Fruit fly (Drosophila melanogaster) whole organism, embryonic: ENCODE data around the gene CG31076.
A peak's percentile ranks its signal among the peaks of the same experiment; 100 is the strongest.

ENCODE experiments used
- Atf3 ChIP-seq: fragments of 200-800 bp; sonication (Bioruptor generic); optimal IDR thresholded peaks from 3 replicates; lab custom pipeline; 2016; ENCODE audit warnings: missing biosample characterization, missing genetic modification characterization
- BtbVII ChIP-seq: fragments of 200-800 bp; sonication (Bioruptor generic); optimal IDR thresholded peaks from 3 replicates; lab custom pipeline; 2017; ENCODE audit warnings: missing biosample characterization, mild to moderate bottlenecking, missing genetic modification characterization
- CG10462 ChIP-seq: fragments of 200-800 bp; sonication (Bioruptor generic); optimal IDR thresholded peaks from 2 replicates; lab custom pipeline; 2016; ENCODE audit warnings: missing biosample characterization, missing genetic modification characterization
- CG11085 ChIP-seq: fragments of 200-800 bp; sonication (Bioruptor generic); IDR thresholded peaks from 2 replicates; pipeline ENCODE4 v1.3.6; 2022; ENCODE audit warnings: missing biosample characterization, missing genetic modification characterization
- CG11560 ChIP-seq: fragments of 200-800 bp; sonication (Bioruptor generic); IDR thresholded peaks from 3 replicates; pipeline ENCODE4 v1.3.6; 2022; ENCODE audit warnings: missing biosample characterization, missing genetic modification characterization
- CG12071 ChIP-seq: fragments of 200-800 bp; sonication (Bioruptor generic); optimal IDR thresholded peaks from 3 replicates; lab custom pipeline; 2018; ENCODE audit warnings: missing biosample characterization, mild to moderate bottlenecking, missing genetic modification characterization
- CG12769 ChIP-seq: fragments of 200-800 bp; sonication (Bioruptor generic); optimal IDR thresholded peaks from 2 replicates; lab custom pipeline; 2019; ENCODE audit warnings: missing biosample characterization, mild to moderate bottlenecking, missing genetic modification characterization, moderate library complexity
- CG13287 ChIP-seq: fragments of 200-800 bp; sonication (Bioruptor generic); IDR thresholded peaks from 2 replicates; pipeline ENCODE4 v1.3.6; 2022; ENCODE audit warnings: missing biosample characterization, missing genetic modification characterization; ENCODE audit not compliant: partially characterized antibody
- CG14441 ChIP-seq: fragments of 200-800 bp; sonication (Bioruptor generic); IDR thresholded peaks from 2 replicates; pipeline ENCODE4 v1.3.6; 2022; ENCODE audit warnings: missing biosample characterization, missing genetic modification characterization
- CG15011 ChIP-seq: fragments of 200-800 bp; sonication (Bioruptor generic); optimal IDR thresholded peaks from 3 replicates; lab custom pipeline; 2018; ENCODE audit warnings: missing biosample characterization, mild to moderate bottlenecking, missing genetic modification characterization
- CG1602 ChIP-seq: fragments of 200-800 bp; sonication (Bioruptor generic); optimal IDR thresholded peaks from 3 replicates; lab custom pipeline; 2016; ENCODE audit warnings: missing biosample characterization, missing genetic modification characterization
- CG1603 ChIP-seq: fragments of 200-800 bp; sonication (Bioruptor generic); optimal IDR thresholded peaks from 2 replicates; lab custom pipeline; 2019; ENCODE audit warnings: missing biosample characterization, mild to moderate bottlenecking, missing genetic modification characterization, moderate library complexity
- CG1647 ChIP-seq: fragments of 200-800 bp; sonication (Bioruptor generic); optimal IDR thresholded peaks from 3 replicates; lab custom pipeline; 2016; ENCODE audit warnings: missing biosample characterization, missing genetic modification characterization
- CG17328 ChIP-seq: fragments of 200-800 bp; sonication (Bioruptor generic); IDR thresholded peaks from 2 replicates; pipeline ENCODE4 v1.3.6; 2022; ENCODE audit warnings: missing biosample characterization, missing genetic modification characterization
- CG17612 ChIP-seq: fragments of 200-800 bp; sonication (Bioruptor generic); IDR thresholded peaks from 2 replicates; pipeline ENCODE4 v1.3.6; 2022; ENCODE audit warnings: missing biosample characterization, missing genetic modification characterization
- CG18476 ChIP-seq: fragments of 200-800 bp; sonication (Bioruptor generic); optimal IDR thresholded peaks from 2 replicates; lab custom pipeline; 2016; ENCODE audit warnings: missing biosample characterization, mild to moderate bottlenecking, missing genetic modification characterization
- CG18764 ChIP-seq: fragments of 200-800 bp; sonication (Bioruptor generic); optimal IDR thresholded peaks from 3 replicates; lab custom pipeline; 2016; ENCODE audit warnings: missing biosample characterization, missing genetic modification characterization
- CG2199 ChIP-seq: fragments of 200-800 bp; sonication (Bioruptor generic); IDR thresholded peaks from 3 replicates; pipeline ENCODE4 v1.3.6; 2022; ENCODE audit warnings: missing biosample characterization, missing genetic modification characterization
- CG2712 ChIP-seq: fragments of 200-800 bp; optimal IDR thresholded peaks from 3 replicates; lab custom pipeline; 2019; ENCODE audit warnings: missing biosample characterization, mild to moderate bottlenecking, missing genetic modification characterization, moderate library complexity
- CG3163 ChIP-seq: fragments of 200-800 bp; sonication (Bioruptor generic); optimal IDR thresholded peaks from 3 replicates; lab custom pipeline; 2016; ENCODE audit warnings: missing biosample characterization, missing genetic modification characterization
- CG3847 ChIP-seq: fragments of 200-800 bp; sonication (Bioruptor generic); IDR thresholded peaks from 2 replicates; pipeline ENCODE4 v1.3.6; 2022; ENCODE audit warnings: missing biosample characterization, missing genetic modification characterization
- CG4360 ChIP-seq: fragments of 200-800 bp; sonication (Bioruptor generic); IDR thresholded peaks from 2 replicates; pipeline ENCODE4 v1.3.6; 2022; ENCODE audit warnings: missing biosample characterization, missing genetic modification characterization
- CG5953 ChIP-seq: fragments of 200-800 bp; sonication (Bioruptor generic); IDR thresholded peaks from 2 replicates; pipeline ENCODE4 v1.3.6; 2022; ENCODE audit warnings: missing biosample characterization, missing genetic modification characterization
- CG7271 ChIP-seq: fragments of 200-800 bp; sonication (Bioruptor generic); optimal IDR thresholded peaks from 2 replicates; lab custom pipeline; 2018; ENCODE audit warnings: missing biosample characterization, mild to moderate bottlenecking, missing genetic modification characterization, moderate library complexity
- CG7928 ChIP-seq: fragments of 200-800 bp; sonication (Bioruptor generic); optimal IDR thresholded peaks from 2 replicates; lab custom pipeline; 2017; ENCODE audit warnings: missing biosample characterization, mild to moderate bottlenecking, missing genetic modification characterization
- Dp ChIP-seq: fragments of 200-800 bp; sonication (Bioruptor generic); optimal IDR thresholded peaks from 2 replicates; lab custom pipeline; 2018; ENCODE audit warnings: missing biosample characterization, mild to moderate bottlenecking, missing genetic modification characterization, moderate library complexity
- Gug ChIP-seq: fragments of 200-800 bp; sonication (Bioruptor generic); IDR thresholded peaks from 4 replicates; pipeline ENCODE4 v1.3.6; 2022; ENCODE audit warnings: missing biosample characterization, missing genetic modification characterization
- Jarid2 ChIP-seq: fragments of 200-800 bp; sonication (Bioruptor generic); optimal IDR thresholded peaks from 3 replicates; lab custom pipeline; 2017; ENCODE audit warnings: mild to moderate bottlenecking, missing biosample characterization, missing genetic modification reagents, missing genetic modification characterization
- Oaz ChIP-seq: fragments of 200-800 bp; sonication (Bioruptor generic); IDR thresholded peaks from 2 replicates; pipeline ENCODE4 v1.3.6; 2022; ENCODE audit warnings: missing biosample characterization, missing genetic modification characterization
- Opbp ChIP-seq: fragments of 200-800 bp; sonication (Bioruptor generic); IDR thresholded peaks from 3 replicates; pipeline ENCODE4 v1.3.6; 2022; ENCODE audit warnings: missing biosample characterization, missing genetic modification characterization; ENCODE audit not compliant: partially characterized antibody
- PHDP ChIP-seq: fragments of 200-800 bp; sonication (Bioruptor generic); optimal IDR thresholded peaks from 3 replicates; lab custom pipeline; 2018; ENCODE audit warnings: missing biosample characterization, mild to moderate bottlenecking, missing genetic modification characterization, moderate library complexity
- Stat92E ChIP-seq, 3 experiments: fragments of >200 bp in 2 of 3; fragments of 200-800 bp in 1 of 3; sonication (Bioruptor generic) in 1 of 3; optimal IDR thresholded peaks; 2 replicates each; lab custom pipeline; 2017 to 2019; ENCODE audit warnings: missing biosample characterization in 3 of 3, missing genetic modification characterization in 3 of 3, mild to moderate bottlenecking in 1 of 3, moderate library complexity in 1 of 3
- YL-1 ChIP-seq: fragments of 200-800 bp; sonication (Bioruptor generic); optimal IDR thresholded peaks from 3 replicates; lab custom pipeline; 2017; ENCODE audit warnings: missing biosample characterization, mild to moderate bottlenecking, missing genetic modification characterization
- br ChIP-seq: fragments of >200 bp; optimal IDR thresholded peaks from 2 replicates; lab custom pipeline; 2017
- caup ChIP-seq: fragments of 200-800 bp; sonication (Bioruptor generic); optimal IDR thresholded peaks from 3 replicates; lab custom pipeline; 2017; ENCODE audit warnings: missing biosample characterization, mild to moderate bottlenecking, missing genetic modification characterization, moderate library complexity; ENCODE audit not compliant: severe bottlenecking
- crp ChIP-seq, 2 experiments: fragments of 200-800 bp; sonication (Bioruptor generic); optimal IDR thresholded peaks; 2 replicates in 1 of 2; 3 replicates in 1 of 2; lab custom pipeline; 2017; ENCODE audit warnings: missing biosample characterization in 2 of 2, missing genetic modification characterization in 2 of 2, mild to moderate bottlenecking in 1 of 2, moderate library complexity in 1 of 2
- da ChIP-seq: fragments of 200-800 bp; sonication (Bioruptor generic); optimal IDR thresholded peaks from 2 replicates; lab custom pipeline; 2016; ENCODE audit warnings: missing biosample characterization, missing genetic modification characterization
- dmrt11E ChIP-seq: fragments of 200-800 bp; sonication (Bioruptor generic); optimal IDR thresholded peaks from 3 replicates; lab custom pipeline; 2018; ENCODE audit warnings: missing biosample characterization, mild to moderate bottlenecking, missing genetic modification characterization, moderate library complexity
- exex ChIP-seq: fragments of 200-800 bp; sonication (Bioruptor generic); optimal IDR thresholded peaks from 4 replicates; lab custom pipeline; 2018; ENCODE audit warnings: missing biosample characterization, mild to moderate bottlenecking, missing genetic modification characterization, moderate library complexity
- gro ChIP-seq: fragments of 200-800 bp; sonication (Bioruptor generic); optimal IDR thresholded peaks from 2 replicates; lab custom pipeline; 2016; ENCODE audit warnings: missing biosample characterization, missing genetic modification characterization
- gt ChIP-seq: fragments of 200-800 bp; sonication (Bioruptor generic); IDR thresholded peaks from 2 replicates; pipeline ENCODE4 v1.3.6; 2022; ENCODE audit warnings: missing biosample characterization, missing genetic modification characterization
- hth ChIP-seq: fragments of >200 bp; optimal IDR thresholded peaks from 2 replicates; lab custom pipeline; 2017; ENCODE audit warnings: inconsistent platforms
- knrl ChIP-seq: fragments of 200-800 bp; sonication (Bioruptor generic); IDR thresholded peaks from 3 replicates; pipeline ENCODE4 v1.3.6; 2022; ENCODE audit warnings: missing biosample characterization, missing genetic modification characterization; ENCODE audit not compliant: partially characterized antibody
- maf-S ChIP-seq: fragments of 200-800 bp; sonication (Bioruptor generic); optimal IDR thresholded peaks from 2 replicates; lab custom pipeline; 2016; ENCODE audit warnings: missing biosample characterization, missing genetic modification characterization
- phol ChIP-seq: fragments of 200-800 bp; sonication (Bioruptor generic); optimal IDR thresholded peaks from 3 replicates; lab custom pipeline; 2018; ENCODE audit warnings: missing biosample characterization, mild to moderate bottlenecking, missing genetic modification characterization, moderate library complexity
- pum ChIP-seq: fragments of 200-800 bp; sonication (Bioruptor generic); optimal IDR thresholded peaks from 2 replicates; lab custom pipeline; 2016; ENCODE audit warnings: missing biosample characterization, missing genetic modification characterization
- sc ChIP-seq, 3 experiments: fragments of >200 bp in 2 of 3; fragments of 200-800 bp in 1 of 3; sonication (Bioruptor generic) in 1 of 3; optimal IDR thresholded peaks; 2 replicates in 2 of 3; 3 replicates in 1 of 3; lab custom pipeline; 2017; ENCODE audit warnings: mild to moderate bottlenecking in 1 of 3, missing biosample characterization in 1 of 3, missing genetic modification characterization in 1 of 3, missing genetic modification reagents in 1 of 3
- sens-2 ChIP-seq: fragments of 200-800 bp; sonication (Bioruptor generic); IDR thresholded peaks from 2 replicates; pipeline ENCODE4 v1.3.6; 2022; ENCODE audit warnings: missing biosample characterization, missing genetic modification characterization
- shn ChIP-seq: fragments of 200-800 bp; sonication (Bioruptor generic); optimal IDR thresholded peaks from 3 replicates; lab custom pipeline; 2016; ENCODE audit warnings: missing biosample characterization, missing genetic modification characterization
- sisA ChIP-seq: fragments of 200-800 bp; sonication (Bioruptor generic); IDR thresholded peaks from 2 replicates; pipeline ENCODE4 v1.3.6; 2022; ENCODE audit warnings: missing biosample characterization, missing genetic modification characterization
- slp2 ChIP-seq: fragments of 200-800 bp; sonication (Bioruptor generic); optimal IDR thresholded peaks from 2 replicates; lab custom pipeline; 2016; ENCODE audit warnings: missing biosample characterization, missing genetic modification characterization
- twi ChIP-seq: fragments of 200-800 bp; optimal IDR thresholded peaks from 2 replicates; lab custom pipeline; 2019; ENCODE audit warnings: missing biosample characterization, mild to moderate bottlenecking, missing genetic modification characterization, moderate library complexity

The CG31076 gene

DNA sequence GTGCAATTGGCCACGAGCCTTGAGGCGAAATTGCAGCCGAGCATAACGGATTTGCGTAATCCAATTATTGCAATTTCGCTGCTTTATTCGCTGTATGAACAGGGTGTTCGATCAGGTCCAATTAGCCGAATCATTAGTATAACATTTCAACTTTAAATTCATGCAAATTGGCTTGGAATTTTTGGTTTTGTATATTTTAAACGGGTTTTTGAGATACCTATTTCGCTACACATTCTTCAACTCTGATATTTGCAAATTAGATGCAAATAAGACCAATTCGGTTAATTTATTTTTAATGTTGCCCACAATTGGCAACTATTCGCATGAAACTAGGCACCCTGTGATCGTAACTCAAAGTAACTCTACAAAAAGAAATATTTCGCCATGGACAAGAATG, 36.2 kb downstream of the CG31076 start (continued):
- TF ChIP-seq CG1603 (tag; lab: Kevin White, UChicago) (peak; percentile 48), CG3163 (GFP tag; lab: Kevin White, UChicago) (no peak), CG1647 (GFP tag; lab: Kevin White, UChicago) (no peak), CG3847 (GFP tag; lab: Robert Waterston, UW) (peak; percentile 27), dmrt11E (no peak), CG11085 (no peak), knrl (GFP tag; lab: Robert Waterston, UW) (no peak), crp (GFP tag; optimal IDR thresholded peaks at IDR 0.05; lab: Kevin White, UChicago) (no peak), CG13287 (GFP tag; lab: Robert Waterston, UW) (no peak), CG17612 (GFP tag; lab: Robert Waterston, UW) (no peak), CG5953 (no peak), CG12071 (no peak), Atf3 (GFP tag; lab: Kevin White, UChicago) (no peak), CG15011 (GFP tag; lab: Kevin White, UChicago) (no peak), Gug (GFP tag; lab: Robert Waterston, UW) (no peak), phol (tag; lab: Kevin White, UChicago) (peak; percentile 10), Opbp (GFP tag; lab: Robert Waterston, UW) (no peak), slp2 (GFP tag; lab: Kevin White, UChicago) (no peak), gt (no peak), Oaz (GFP tag; lab: Robert Waterston, UW) (no peak), sc (optimal IDR thresholded peaks at IDR 0.05; lab: Kevin White, UChicago) (no peak), sc (GFP tag; optimal IDR thresholded peaks at IDR 0.05; lab: Kevin White, UChicago) (no peak), CG2199 (GFP tag; lab: Robert Waterston, UW) (no peak), sens-2 (GFP tag; lab: Robert Waterston, UW) (no peak), twi (tag; lab: Kevin White, UChicago) (no peak), Jarid2 (GFP tag; lab: Kevin White, UChicago) (no peak), YL-1 (GFP tag; lab: Kevin White, UChicago) (no peak), CG18764 (no peak), CG17328 (GFP tag; lab: Robert Waterston, UW) (no peak), CG7928 (GFP tag; lab: Kevin White, UChicago) (no peak), CG4360 (GFP tag; lab: Robert Waterston, UW) (no peak), CG2712 (tag; lab: Kevin White, UChicago) (no peak), hth (lab: Kevin White, UChicago) (no peak), pum (GFP tag; lab: Kevin White, UChicago) (no peak), maf-S (peak; percentile 30), da (no peak), CG10462 (GFP tag; lab: Kevin White, UChicago) (no peak), BtbVII (GFP tag; lab: Kevin White, UChicago) (no peak), CG11560 (tag; lab: Robert Waterston, UW) (no peak), CG18476 (GFP tag; lab: Kevin White, UChicago) (no peak), exex (tag; lab: Kevin White, UChicago) (no peak), caup (no peak), CG1602 (GFP tag; lab: Kevin White, UChicago) (no peak), CG7271 (tag; lab: Kevin White, UChicago) (no peak), PHDP (peak; percentile 36), CG14441 (no peak), gro (GFP tag; lab: Kevin White, UChicago) (peak; percentile 20), sisA (no peak), br (lab: Kevin White, UChicago) (no peak), Dp (no peak), CG12769 (tag; lab: Kevin White, UChicago) (peak; percentile 44), shn (peak; percentile 52), Stat92E (GFP tag; optimal IDR thresholded peaks at IDR 0.05; lab: Kevin White, UChicago) (no peak)
